Worm (Caenorhabditis elegans) whole organism, young adult: ENCODE measurements around the gene pigm-1.

Experiments
- B0035.1 ChIP-seq: sonication (generic microtip); optimal IDR thresholded peaks from 2 replicates; lab custom pipeline; 2016; ENCODE audit warnings: missing genetic modification characterization, mild to moderate bottlenecking, missing compliant biosample characterization, missing genotype, missing genetic modification reagents
- C06A6.2 ChIP-seq: fragments of 200-800 bp; sonication (Bioruptor generic); conservative IDR thresholded peaks from 2 replicates; pipeline ENCODE4 v1.3.6; 2022; ENCODE audit warnings: missing genetic modification characterization, missing compliant biosample characterization
- F23B12.7 ChIP-seq: sonication (generic microtip); optimal IDR thresholded peaks from 2 replicates; lab custom pipeline; 2017; ENCODE audit warnings: missing genetic modification characterization, mild to moderate bottlenecking, missing compliant biosample characterization, antibody characterized with exemption, moderate library complexity; ENCODE audit not compliant: insufficient read depth
- F39B2.1 ChIP-seq: fragments of 200-800 bp; sonication (Bioruptor generic); IDR thresholded peaks from 2 replicates; pipeline ENCODE4 v1.3.6; 2022; ENCODE audit warnings: missing genetic modification reagents, missing genetic modification characterization, missing compliant biosample characterization
- F55B11.4 ChIP-seq: sonication (generic microtip); optimal IDR thresholded peaks from 2 replicates; lab custom pipeline; 2016; ENCODE audit warnings: missing compliant biosample characterization, missing genetic modification characterization, borderline replicate concordance; ENCODE audit not compliant: insufficient read depth
- K12H6.12 ChIP-seq: fragments of 200-800 bp; sonication (Bioruptor generic); optimal IDR thresholded peaks from 2 replicates; lab custom pipeline; 2018; ENCODE audit warnings: mild to moderate bottlenecking, missing genetic modification characterization, missing compliant biosample characterization
- Y53G8AR.9 ChIP-seq: fragments of 200-800 bp; sonication (Bioruptor generic); conservative IDR thresholded peaks from 2 replicates; pipeline ENCODE4 v1.3.6; 2022; ENCODE audit warnings: missing genetic modification reagents, missing genetic modification characterization, missing compliant biosample characterization
- Y56A3A.18 ChIP-seq: fragments of 200-800 bp; sonication (Bioruptor generic); IDR thresholded peaks from 2 replicates; pipeline ENCODE4 v1.3.6; 2022; ENCODE audit warnings: missing genetic modification reagents, missing genetic modification characterization, missing compliant biosample characterization
- aptf-2 ChIP-seq: fragments of 200-800 bp; sonication (Bioruptor generic); conservative IDR thresholded peaks from 2 replicates; pipeline ENCODE4 v1.3.6; 2022; ENCODE audit warnings: missing genetic modification reagents, missing genetic modification characterization, missing compliant biosample characterization
- attf-5 ChIP-seq: fragments of 200-800 bp; sonication (Bioruptor generic); optimal IDR thresholded peaks from 2 replicates; lab custom pipeline; 2018; ENCODE audit warnings: mild to moderate bottlenecking, missing genetic modification characterization, missing compliant biosample characterization
- ccch-3 ChIP-seq: fragments of 200-800 bp; sonication (Bioruptor generic); optimal IDR thresholded peaks from 2 replicates; lab custom pipeline; 2018; ENCODE audit warnings: mild to moderate bottlenecking, missing genetic modification characterization, missing compliant biosample characterization
- cebp-1 ChIP-seq, 2 experiments: fragments of 200-800 bp in 1 of 2; sonication (Bioruptor generic) in 1 of 2; sonication (generic microtip) in 1 of 2; IDR thresholded peaks in 1 of 2; optimal IDR thresholded peaks in 1 of 2; 2 replicates each; pipeline versions ENCODE4 v1.3.6 to Lab custom; 2017 to 2022; ENCODE audit warnings: missing compliant biosample characterization in 2 of 2, missing genetic modification characterization in 2 of 2, mild to moderate bottlenecking in 1 of 2, missing genetic modification reagents in 1 of 2, moderate library complexity in 1 of 2
- ceh-40 ChIP-seq: fragments of 200-800 bp; sonication (Bioruptor generic); IDR thresholded peaks from 2 replicates; pipeline ENCODE4 v1.3.6; 2022; ENCODE audit warnings: missing genetic modification characterization, missing compliant biosample characterization
- ceh-58 ChIP-seq: fragments of 200-800 bp; sonication (Bioruptor generic); IDR thresholded peaks from 2 replicates; pipeline ENCODE4 v1.3.6; 2022; ENCODE audit warnings: missing genetic modification characterization, missing compliant biosample characterization
- ceh-79 ChIP-seq: sonication (generic microtip); optimal IDR thresholded peaks from 2 replicates; lab custom pipeline; 2017; ENCODE audit warnings: mild to moderate bottlenecking, missing genetic modification characterization, missing compliant biosample characterization
- chd-7 ChIP-seq: sonication (generic microtip); optimal IDR thresholded peaks from 2 replicates; lab custom pipeline; 2016; ENCODE audit warnings: mild to moderate bottlenecking, missing genetic modification characterization, moderate library complexity, missing compliant biosample characterization
- dox-1 ChIP-seq: fragments of 200-800 bp; sonication (Bioruptor generic); IDR thresholded peaks from 2 replicates; pipeline ENCODE4 v1.3.6; 2022; ENCODE audit warnings: missing genetic modification reagents, missing genetic modification characterization, missing compliant biosample characterization
- ets-4 ChIP-seq: fragments of 200-800 bp; sonication (Bioruptor generic); optimal IDR thresholded peaks from 2 replicates; lab custom pipeline; 2018; ENCODE audit warnings: mild to moderate bottlenecking, missing genetic modification characterization, missing compliant biosample characterization
- gei-17 ChIP-seq: fragments of 200-800 bp; sonication (Bioruptor generic); optimal IDR thresholded peaks from 2 replicates; lab custom pipeline; 2018; ENCODE audit warnings: mild to moderate bottlenecking, missing genetic modification characterization, missing compliant biosample characterization
- him-1 ChIP-seq: sonication (generic microtip); optimal IDR thresholded peaks from 2 replicates; lab custom pipeline; 2016; ENCODE audit warnings: missing genotype, missing genetic modification reagents, missing genetic modification characterization, missing compliant biosample characterization
- hmg-20 ChIP-seq: fragments of 200-800 bp; sonication (Bioruptor generic); IDR thresholded peaks from 2 replicates; pipeline ENCODE4 v1.3.6; 2022; ENCODE audit warnings: missing genetic modification reagents, missing genetic modification characterization, missing compliant biosample characterization
- hsf-1 ChIP-seq: fragments of 200-800 bp; sonication (Bioruptor generic); IDR thresholded peaks from 2 replicates; pipeline ENCODE4 v1.3.6; 2022; ENCODE audit warnings: missing genetic modification reagents, missing genetic modification characterization, missing compliant biosample characterization
- let-526 ChIP-seq: fragments of 200-800 bp; sonication (Bioruptor generic); IDR thresholded peaks from 2 replicates; pipeline ENCODE4 v1.3.6; 2022; ENCODE audit warnings: missing genetic modification reagents, missing genetic modification characterization, missing compliant biosample characterization
- madf-3 ChIP-seq: fragments of 200-800 bp; sonication (Bioruptor generic); IDR thresholded peaks from 2 replicates; pipeline ENCODE4 v1.3.6; 2022; ENCODE audit warnings: missing genetic modification reagents, missing genetic modification characterization, missing compliant biosample characterization
- madf-8 ChIP-seq: fragments of 200-800 bp; sonication (Bioruptor generic); conservative IDR thresholded peaks from 2 replicates; pipeline ENCODE4 v1.3.6; 2022; ENCODE audit warnings: missing genetic modification reagents, missing genetic modification characterization, missing compliant biosample characterization
- mel-28 ChIP-seq: sonication (generic microtip); optimal IDR thresholded peaks from 2 replicates; lab custom pipeline; 2016; ENCODE audit warnings: borderline replicate concordance, mild to moderate bottlenecking, missing genetic modification characterization, missing compliant biosample characterization
- nhr-27 ChIP-seq: fragments of 200-800 bp; sonication (Bioruptor generic); optimal IDR thresholded peaks from 2 replicates; lab custom pipeline; 2018; ENCODE audit warnings: mild to moderate bottlenecking, missing genetic modification characterization, moderate library complexity, missing compliant biosample characterization
- nhr-90 ChIP-seq: sonication (generic microtip); optimal IDR thresholded peaks from 2 replicates; lab custom pipeline; 2016; ENCODE audit warnings: missing genotype, mild to moderate bottlenecking, missing genetic modification characterization, missing compliant biosample characterization
- pbrm-1 ChIP-seq: fragments of 200-800 bp; sonication (Bioruptor generic); IDR thresholded peaks from 2 replicates; pipeline ENCODE4 v1.3.6; 2022; ENCODE audit warnings: missing genetic modification reagents, missing genetic modification characterization, missing compliant biosample characterization
- pha-4 ChIP-seq: fragments of 150-350 bp; sonication (generic microtip); optimal IDR thresholded peaks from 2 replicates; lab custom pipeline; 2014; ENCODE audit warnings: missing biosample characterization, missing genetic modification reagents, missing genetic modification characterization
- rec-8 ChIP-seq, 2 experiments: sonication (generic microtip); optimal IDR thresholded peaks; 2 replicates each; lab custom pipeline; 2016; ENCODE audit warnings: mild to moderate bottlenecking in 2 of 2, missing genetic modification characterization in 2 of 2, missing genetic modification reagents in 2 of 2, missing genotype in 2 of 2, missing biosample characterization in 1 of 2, missing compliant biosample characterization in 1 of 2, moderate library complexity in 1 of 2
- rpc-1 ChIP-seq, 2 experiments: fragments of 150-350 bp in 1 of 2; sonication (generic microtip) in 1 of 2; optimal IDR thresholded peaks; 2 replicates each; lab custom pipeline; 2014 to 2018; ENCODE audit warnings: missing biosample characterization in 1 of 2, missing genetic modification characterization in 1 of 2, missing genetic modification reagents in 1 of 2, missing genotype in 1 of 2
- snpc-3.4 ChIP-seq: sonication (generic microtip); optimal IDR thresholded peaks from 2 replicates; lab custom pipeline; 2017; ENCODE audit warnings: missing genetic modification characterization, mild to moderate bottlenecking, missing compliant biosample characterization, antibody characterized with exemption, moderate library complexity, missing genotype, missing genetic modification reagents
- tbx-9 ChIP-seq: sonication (generic microtip); optimal IDR thresholded peaks from 2 replicates; lab custom pipeline; 2016; ENCODE audit warnings: borderline replicate concordance, missing genetic modification characterization, inconsistent platforms, missing compliant biosample characterization
- tlf-1 ChIP-seq: fragments of 200-800 bp; sonication (Bioruptor generic); optimal IDR thresholded peaks from 2 replicates; lab custom pipeline; 2018; ENCODE audit warnings: mild to moderate bottlenecking, missing genetic modification characterization, missing compliant biosample characterization
- zim-3 ChIP-seq: sonication (generic microtip); optimal IDR thresholded peaks from 2 replicates; lab custom pipeline; 2017; ENCODE audit warnings: mild to moderate bottlenecking, missing genetic modification characterization, moderate library complexity, missing compliant biosample characterization
- ztf-3 ChIP-seq: fragments of 200-800 bp; sonication (Bioruptor generic); optimal IDR thresholded peaks from 2 replicates; lab custom pipeline; 2018; ENCODE audit warnings: mild to moderate bottlenecking, missing genetic modification characterization, missing compliant biosample characterization

The pigm-1 gene

DNA sequence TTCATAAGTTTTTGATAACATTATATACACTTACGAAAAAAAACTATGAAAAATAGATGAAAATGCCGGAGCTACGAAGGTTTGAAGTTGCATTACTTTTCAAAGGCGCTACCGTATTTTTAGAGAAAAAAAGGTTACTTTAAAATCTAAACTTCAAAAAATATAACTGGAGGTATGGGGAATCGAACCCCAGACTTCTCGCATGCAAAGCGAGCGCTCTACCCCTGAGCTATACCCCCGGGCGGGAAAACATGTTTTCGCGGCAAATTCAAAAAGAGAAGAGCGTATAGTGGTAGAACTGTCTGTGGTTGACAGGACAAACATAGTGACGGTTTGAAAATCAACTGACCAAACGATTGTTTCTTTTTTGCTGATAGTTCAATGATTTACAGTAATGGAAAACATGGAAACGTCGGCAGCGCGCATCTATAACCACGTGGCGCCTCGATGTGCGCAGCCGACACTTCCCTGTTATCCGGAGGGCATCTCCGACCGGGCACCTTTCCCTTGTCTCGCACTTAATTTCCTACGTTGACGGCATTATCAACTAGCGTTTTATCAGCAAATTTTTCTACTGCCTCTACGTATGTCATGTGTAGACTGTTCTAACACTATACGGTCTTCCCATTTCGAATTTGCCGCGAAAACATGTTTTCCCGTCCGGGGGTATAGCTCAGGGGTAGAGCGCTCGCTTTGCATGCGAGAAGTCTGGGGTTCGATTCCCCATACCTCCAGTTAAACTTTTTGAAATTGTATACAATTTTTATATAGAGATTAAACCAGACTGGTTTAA, 14.2 kb upstream of the pigm-1 start (continued):
- no peak for TF ChIP-seq pha-4 (tag; lab: Kevin White, UChicago)
- no peak for TF ChIP-seq ceh-79
- no peak for TF ChIP-seq zim-3 (tag; lab: Kevin White, UChicago)
- no peak for TF ChIP-seq aptf-2 (GFP tag; lab: Robert Waterston, UW)
- TF ChIP-seq tlf-1 (GFP tag; lab: Kevin White, UChicago): no peak
- TF ChIP-seq rec-8 (tag; optimal IDR thresholded peaks at IDR 0.05; lab: Kevin White, UChicago): no peak
- TF ChIP-seq hmg-20 (GFP tag; lab: Robert Waterston, UW): 0 out of 2 replicates have a peak, but pooled peaks have one; percentile 54
- TF ChIP-seq F39B2.1: no peak
- TF ChIP-seq F55B11.4 (tag; lab: Kevin White, UChicago): no peak
- TF ChIP-seq snpc-3.4 (tag; lab: Kevin White, UChicago): peak; percentile 9
- TF ChIP-seq mel-28 (tag; lab: Kevin White, UChicago): no peak
- TF ChIP-seq chd-7: no peak
- no peak for TF ChIP-seq cebp-1 (GFP tag; IDR thresholded peaks at IDR 0.05; lab: Robert Waterston, UW)
- no peak for TF ChIP-seq cebp-1 (tag; optimal IDR thresholded peaks at IDR 0.05; lab: Kevin White, UChicago)
- peak; percentile 60 for TF ChIP-seq rpc-1 (optimal IDR thresholded peaks at IDR 0.05; lab: Kevin White, UChicago)
- peak; percentile 73 for TF ChIP-seq rpc-1 (tag; optimal IDR thresholded peaks at IDR 0.05; lab: Kevin White, UChicago)
- no peak for TF ChIP-seq ccch-3 (GFP tag; lab: Kevin White, UChicago)
- no peak for TF ChIP-seq ztf-3
- TF ChIP-seq nhr-27: no peak
- TF ChIP-seq let-526 (GFP tag; lab: Robert Waterston, UW): no peak

DNA sequence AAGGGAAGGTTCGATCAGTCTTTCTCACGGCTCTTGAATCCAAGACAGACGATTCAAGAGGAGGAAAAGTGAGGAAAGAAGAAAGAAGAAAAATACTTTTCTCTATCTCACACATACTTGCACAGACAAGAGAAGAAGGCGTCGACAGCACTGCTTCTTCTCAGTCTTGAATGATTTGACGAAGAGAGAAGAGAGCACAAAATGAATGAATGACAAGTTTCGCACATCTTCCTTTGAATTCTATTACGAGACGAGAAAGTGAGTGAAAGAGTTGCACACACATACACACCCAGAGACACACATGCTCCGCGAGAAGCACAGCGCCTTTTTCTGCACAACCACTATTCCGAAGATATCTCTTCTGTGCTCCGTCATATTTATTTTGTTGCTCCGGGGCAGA, 12.6 kb upstream of the pigm-1 start:
- TF ChIP-seq tbx-9 (tag; lab: Kevin White, UChicago) (no peak), ets-4 (GFP tag; lab: Kevin White, UChicago) (no peak), dox-1 (GFP tag; lab: Robert Waterston, UW) (no peak), attf-5 (GFP tag; lab: Kevin White, UChicago) (no peak), hsf-1 (GFP tag; lab: Robert Waterston, UW) (no peak), gei-17 (no peak), nhr-27 (no peak), madf-3 (no peak), B0035.1 (no peak), nhr-90 (no peak)

DNA sequence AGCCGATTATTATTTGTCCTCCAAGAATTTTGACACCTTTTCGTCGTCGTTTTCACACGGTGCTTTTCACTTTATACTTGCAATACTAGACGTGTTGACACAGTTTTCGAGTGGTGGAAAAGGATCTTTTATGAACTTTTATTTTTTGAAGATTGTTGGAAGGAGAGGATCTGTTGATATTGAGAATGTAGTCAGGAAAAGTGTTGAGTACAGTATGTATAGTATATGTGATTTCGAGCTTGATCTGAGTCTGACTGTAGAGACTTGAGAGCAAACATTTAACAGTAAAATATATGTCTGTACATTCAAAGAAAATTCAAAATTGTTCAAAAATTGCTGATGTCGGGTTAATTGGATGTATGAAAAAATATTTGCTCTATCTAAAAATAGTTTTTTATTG, 12.1 kb upstream of the pigm-1 start:
- TF ChIP-seq Y56A3A.18 (GFP tag; lab: Robert Waterston, UW) (no peak), aptf-2 (GFP tag; lab: Robert Waterston, UW) (no peak), ceh-40 (GFP tag; lab: Robert Waterston, UW) (no peak), ceh-58 (GFP tag; lab: Robert Waterston, UW) (no peak), pbrm-1 (GFP tag; lab: Robert Waterston, UW) (no peak), him-1 (no peak), Y53G8AR.9 (no peak), C06A6.2 (GFP tag; lab: Robert Waterston, UW) (no peak), attf-5 (GFP tag; lab: Kevin White, UChicago) (no peak), madf-8 (GFP tag; lab: Robert Waterston, UW) (no peak), K12H6.12 (tag; lab: Kevin White, UChicago) (no peak), F23B12.7 (no peak), rec-8 (tag; optimal IDR thresholded peaks at IDR 0.05; lab: Kevin White, UChicago) (no peak), tlf-1 (GFP tag; lab: Kevin White, UChicago) (no peak)
